Fruit fly (Drosophila melanogaster): ENCODE measurements around the gene CG10185.

- TF ChIP-seq psq (optimal IDR thresholded peaks at IDR 0.05) (no peak), insv (optimal IDR thresholded peaks at IDR 0.05) (no peak), h (optimal IDR thresholded peaks at IDR 0.05) (no peak), Myc (optimal IDR thresholded peaks at IDR 0.05) (no peak), Sin3A (optimal IDR thresholded peaks at IDR 0.05) (no peak), ttk (optimal IDR thresholded peaks at IDR 0.05) (no peak)
Observed at dm6 chr3R:16025587-16026223, 41.7 kb downstream of the CG10185 start, which contains the start of gene pnr.

Data from Kc167 (cell line).